Fruit fly (Drosophila melanogaster) whole organism, embryonic: Measurements from ENCODE around the gene Crtc.

Experiments
- Atf-2 ChIP-seq: fragments of 200-800 bp; sonication (Bioruptor generic); optimal IDR thresholded peaks from 2 replicates; lab custom pipeline; 2016; ENCODE audit warnings: missing biosample characterization, missing genetic modification characterization
- C15 ChIP-seq: fragments of 200-800 bp; sonication (Bioruptor generic); IDR thresholded peaks from 3 replicates; pipeline ENCODE4 v1.3.6; 2022; ENCODE audit warnings: missing biosample characterization, missing genetic modification characterization
- CG10321 ChIP-seq: fragments of 200-800 bp; sonication (Bioruptor generic); IDR thresholded peaks from 2 replicates; pipeline ENCODE4 v1.3.6; 2022; ENCODE audit warnings: missing biosample characterization, missing genetic modification characterization
- CG12219 ChIP-seq: fragments of 200-800 bp; sonication (Bioruptor generic); optimal IDR thresholded peaks from 3 replicates; lab custom pipeline; 2018; ENCODE audit warnings: missing biosample characterization, mild to moderate bottlenecking, missing genetic modification characterization
- CG12391 ChIP-seq: fragments of 200-800 bp; sonication (Bioruptor generic); optimal IDR thresholded peaks from 3 replicates; lab custom pipeline; 2018; ENCODE audit warnings: missing biosample characterization, mild to moderate bottlenecking, missing genetic modification characterization, moderate library complexity
- CG13775 ChIP-seq: fragments of 200-800 bp; sonication (Bioruptor generic); optimal IDR thresholded peaks from 3 replicates; lab custom pipeline; 2017; ENCODE audit warnings: missing biosample characterization, mild to moderate bottlenecking, missing genetic modification characterization
- CG16813 ChIP-seq: fragments of 200-800 bp; sonication (Bioruptor generic); IDR thresholded peaks from 3 replicates; pipeline ENCODE4 v1.3.6; 2022; ENCODE audit warnings: missing biosample characterization, missing genetic modification characterization; ENCODE audit not compliant: partially characterized antibody
- CG16863 ChIP-seq: fragments of 200-800 bp; sonication (Bioruptor generic); optimal IDR thresholded peaks from 3 replicates; lab custom pipeline; 2016; ENCODE audit warnings: missing biosample characterization, missing genetic modification characterization
- CG17829 ChIP-seq: fragments of 200-800 bp; optimal IDR thresholded peaks from 2 replicates; lab custom pipeline; 2019; ENCODE audit warnings: missing biosample characterization, mild to moderate bottlenecking, missing genetic modification characterization, moderate library complexity
- CG1832 ChIP-seq: fragments of 200-800 bp; sonication (Bioruptor generic); optimal IDR thresholded peaks from 2 replicates; lab custom pipeline; 2017; ENCODE audit warnings: missing biosample characterization, mild to moderate bottlenecking, missing genetic modification characterization, inconsistent platforms
- CG18764 ChIP-seq: fragments of 200-800 bp; sonication (Bioruptor generic); optimal IDR thresholded peaks from 3 replicates; lab custom pipeline; 2016; ENCODE audit warnings: missing biosample characterization, missing genetic modification characterization
- CG2199 ChIP-seq: fragments of 200-800 bp; sonication (Bioruptor generic); IDR thresholded peaks from 3 replicates; pipeline ENCODE4 v1.3.6; 2022; ENCODE audit warnings: missing biosample characterization, missing genetic modification characterization
- CG3163 ChIP-seq: fragments of 200-800 bp; sonication (Bioruptor generic); optimal IDR thresholded peaks from 3 replicates; lab custom pipeline; 2016; ENCODE audit warnings: missing biosample characterization, missing genetic modification characterization
- CG3726 ChIP-seq: fragments of 200-800 bp; sonication (Bioruptor generic); IDR thresholded peaks from 3 replicates; pipeline ENCODE4, ENCODE4 v1.3.6; 2022; ENCODE audit warnings: missing biosample characterization, missing genetic modification characterization
- CG4360 ChIP-seq: fragments of 200-800 bp; sonication (Bioruptor generic); IDR thresholded peaks from 2 replicates; pipeline ENCODE4 v1.3.6; 2022; ENCODE audit warnings: missing biosample characterization, missing genetic modification characterization
- CG4707 ChIP-seq: fragments of 200-800 bp; sonication (Bioruptor generic); optimal IDR thresholded peaks from 2 replicates; lab custom pipeline; 2018; ENCODE audit warnings: missing biosample characterization, mild to moderate bottlenecking, missing genetic modification characterization, moderate library complexity
- CG5953 ChIP-seq: fragments of 200-800 bp; sonication (Bioruptor generic); IDR thresholded peaks from 2 replicates; pipeline ENCODE4 v1.3.6; 2022; ENCODE audit warnings: missing biosample characterization, missing genetic modification characterization
- CG6654 ChIP-seq: fragments of 200-800 bp; sonication (Bioruptor generic); optimal IDR thresholded peaks from 2 replicates; lab custom pipeline; 2017; ENCODE audit warnings: missing biosample characterization, mild to moderate bottlenecking, missing genetic modification characterization
- CG6813 ChIP-seq: fragments of 200-800 bp; sonication (Bioruptor generic); optimal IDR thresholded peaks from 2 replicates; lab custom pipeline; 2017; ENCODE audit warnings: missing biosample characterization, missing genetic modification characterization, mild to moderate bottlenecking, moderate library complexity, missing genetic modification reagents
- CG7357 ChIP-seq: fragments of 200-800 bp; sonication (Bioruptor generic); IDR thresholded peaks from 3 replicates; pipeline ENCODE4 v1.3.6; 2022; ENCODE audit warnings: missing biosample characterization, missing genetic modification characterization
- CTCF ChIP-seq: fragments of 200-800 bp; sonication (Bioruptor generic); optimal IDR thresholded peaks from 2 replicates; lab custom pipeline; 2017; ENCODE audit warnings: missing biosample characterization, mild to moderate bottlenecking, missing genetic modification characterization, moderate library complexity
- E2f1 ChIP-seq: fragments of 200-800 bp; sonication (Bioruptor generic); IDR thresholded peaks from 2 replicates; pipeline ENCODE4 v1.3.6; 2022; ENCODE audit warnings: missing biosample characterization, missing genetic modification characterization
- E2f2 ChIP-seq: fragments of 200-800 bp; sonication (Bioruptor generic); IDR thresholded peaks from 2 replicates; pipeline ENCODE4 v1.3.6; 2022; ENCODE audit warnings: missing biosample characterization, missing genetic modification characterization
- Fer2 ChIP-seq: fragments of 200-800 bp; sonication (Bioruptor generic); optimal IDR thresholded peaks from 2 replicates; lab custom pipeline; 2018; ENCODE audit warnings: missing biosample characterization, mild to moderate bottlenecking, missing genetic modification characterization, moderate library complexity
- H15 ChIP-seq: fragments of 200-800 bp; sonication (Bioruptor generic); IDR thresholded peaks from 3 replicates; pipeline ENCODE4 v1.3.6; 2022; ENCODE audit warnings: missing biosample characterization, missing genetic modification characterization
- Mad ChIP-seq: fragments of 200-800 bp; sonication (Bioruptor generic); optimal IDR thresholded peaks from 2 replicates; lab custom pipeline; 2016; ENCODE audit warnings: missing biosample characterization, missing genetic modification characterization
- Mrtf ChIP-seq: fragments of 200-800 bp; sonication (Bioruptor generic); IDR thresholded peaks from 3 replicates; pipeline ENCODE4 v1.3.6; 2022; ENCODE audit warnings: missing biosample characterization, missing genetic modification characterization
- Myb ChIP-seq: fragments of 200-800 bp; sonication (Bioruptor generic); optimal IDR thresholded peaks from 2 replicates; lab custom pipeline; 2016; ENCODE audit warnings: missing biosample characterization, missing genetic modification characterization
- Six4 ChIP-seq: fragments of 200-800 bp; sonication (Bioruptor generic); optimal IDR thresholded peaks from 2 replicates; lab custom pipeline; 2016; ENCODE audit warnings: missing biosample characterization, missing genetic modification characterization
- Sox100B ChIP-seq: fragments of 200-800 bp; sonication (Bioruptor generic); optimal IDR thresholded peaks from 3 replicates; lab custom pipeline; 2018; ENCODE audit warnings: missing biosample characterization, mild to moderate bottlenecking, missing genetic modification characterization
- Tbp ChIP-seq: fragments of >200 bp; optimal IDR thresholded peaks from 2 replicates; lab custom pipeline; 2018; ENCODE audit warnings: missing biosample characterization, missing genetic modification characterization
- Xbp1 ChIP-seq: fragments of 200-800 bp; sonication (Bioruptor generic); optimal IDR thresholded peaks from 3 replicates; lab custom pipeline; 2016; ENCODE audit warnings: missing biosample characterization, mild to moderate bottlenecking, missing genetic modification characterization
- YL-1 ChIP-seq: fragments of 200-800 bp; sonication (Bioruptor generic); optimal IDR thresholded peaks from 3 replicates; lab custom pipeline; 2017; ENCODE audit warnings: missing biosample characterization, mild to moderate bottlenecking, missing genetic modification characterization
- ab ChIP-seq: fragments of 200-800 bp; sonication (Bioruptor generic); optimal IDR thresholded peaks from 2 replicates; lab custom pipeline; 2016; ENCODE audit warnings: missing biosample characterization, missing genetic modification characterization
- al ChIP-seq: fragments of 200-800 bp; sonication (Bioruptor generic); IDR thresholded peaks from 2 replicates; pipeline ENCODE4 v1.3.6; 2022; ENCODE audit warnings: missing biosample characterization, missing genetic modification characterization
- az2 ChIP-seq: fragments of 200-800 bp; sonication (Bioruptor generic); optimal IDR thresholded peaks from 3 replicates; lab custom pipeline; 2016; ENCODE audit warnings: missing biosample characterization, missing genetic modification characterization
- cad ChIP-seq: fragments of >200 bp; optimal IDR thresholded peaks from 2 replicates; lab custom pipeline; 2017; ENCODE audit warnings: missing biosample characterization, missing genetic modification characterization
- exex ChIP-seq: fragments of 200-800 bp; sonication (Bioruptor generic); optimal IDR thresholded peaks from 4 replicates; lab custom pipeline; 2018; ENCODE audit warnings: missing biosample characterization, mild to moderate bottlenecking, missing genetic modification characterization, moderate library complexity
- fd3F ChIP-seq: fragments of 200-800 bp; sonication (Bioruptor generic); optimal IDR thresholded peaks from 2 replicates; lab custom pipeline; 2018; ENCODE audit warnings: missing biosample characterization, mild to moderate bottlenecking, missing genetic modification characterization, moderate library complexity
- fd96Cb ChIP-seq: fragments of 200-800 bp; sonication (Bioruptor generic); optimal IDR thresholded peaks from 2 replicates; lab custom pipeline; 2018; ENCODE audit warnings: missing biosample characterization, mild to moderate bottlenecking, missing genetic modification characterization, moderate library complexity
- ftz-f1 ChIP-seq: fragments of 200-800 bp; sonication (Bioruptor generic); optimal IDR thresholded peaks from 2 replicates; lab custom pipeline; 2016; ENCODE audit warnings: missing biosample characterization, missing genetic modification characterization
- h ChIP-seq: fragments of >200 bp; optimal IDR thresholded peaks from 2 replicates; lab custom pipeline; 2017
- hb ChIP-seq: fragments of 200-800 bp; sonication (Bioruptor generic); IDR thresholded peaks from 3 replicates; pipeline ENCODE4 v1.3.6; 2022; ENCODE audit warnings: missing biosample characterization, missing genetic modification characterization; ENCODE audit not compliant: partially characterized antibody
- p53 ChIP-seq: fragments of 200-800 bp; sonication (Bioruptor generic); optimal IDR thresholded peaks from 2 replicates; lab custom pipeline; 2016; ENCODE audit warnings: missing biosample characterization, missing genetic modification characterization
- prd ChIP-seq, 3 experiments: fragments of >200 bp in 2 of 3; fragments of 200-800 bp in 1 of 3; sonication (Bioruptor generic) in 1 of 3; optimal IDR thresholded peaks in 2 of 3; IDR thresholded peaks in 1 of 3; 2 replicates in 2 of 3; 3 replicates in 1 of 3; pipeline versions ENCODE4 v1.3.6 to Lab custom; 2017 to 2022; ENCODE audit warnings: missing biosample characterization in 1 of 3, missing genetic modification characterization in 1 of 3
- sim ChIP-seq: fragments of 200-800 bp; sonication (Bioruptor generic); IDR thresholded peaks from 2 replicates; pipeline ENCODE4 v1.3.6; 2022; ENCODE audit warnings: missing biosample characterization, missing genetic modification characterization
- sisA ChIP-seq: fragments of 200-800 bp; sonication (Bioruptor generic); IDR thresholded peaks from 2 replicates; pipeline ENCODE4 v1.3.6; 2022; ENCODE audit warnings: missing biosample characterization, missing genetic modification characterization
- slp2 ChIP-seq: fragments of 200-800 bp; sonication (Bioruptor generic); optimal IDR thresholded peaks from 2 replicates; lab custom pipeline; 2016; ENCODE audit warnings: missing biosample characterization, missing genetic modification characterization
- tll ChIP-seq, 2 experiments: fragments of 200-800 bp in 1 of 2; fragments of >200 bp in 1 of 2; sonication (Bioruptor generic) in 1 of 2; optimal IDR thresholded peaks; 2 replicates each; lab custom pipeline; 2017 to 2019; ENCODE audit warnings: missing biosample characterization in 2 of 2, missing genetic modification characterization in 2 of 2, mild to moderate bottlenecking in 1 of 2, moderate library complexity in 1 of 2
- wdn ChIP-seq: fragments of 200-800 bp; sonication (Bioruptor generic); IDR thresholded peaks from 2 replicates; pipeline ENCODE4 v1.3.6; 2022; ENCODE audit warnings: missing biosample characterization, missing genetic modification characterization
- z ChIP-seq: fragments of 200-800 bp; sonication (Bioruptor generic); IDR thresholded peaks from 3 replicates; pipeline ENCODE4 v1.3.6; 2022; ENCODE audit warnings: missing biosample characterization, missing genetic modification characterization
- zfh2 ChIP-seq: fragments of 200-800 bp; sonication (Bioruptor generic); optimal IDR thresholded peaks from 2 replicates; lab custom pipeline; 2016; ENCODE audit warnings: missing biosample characterization, missing genetic modification characterization

Gene Crtc

DNA sequence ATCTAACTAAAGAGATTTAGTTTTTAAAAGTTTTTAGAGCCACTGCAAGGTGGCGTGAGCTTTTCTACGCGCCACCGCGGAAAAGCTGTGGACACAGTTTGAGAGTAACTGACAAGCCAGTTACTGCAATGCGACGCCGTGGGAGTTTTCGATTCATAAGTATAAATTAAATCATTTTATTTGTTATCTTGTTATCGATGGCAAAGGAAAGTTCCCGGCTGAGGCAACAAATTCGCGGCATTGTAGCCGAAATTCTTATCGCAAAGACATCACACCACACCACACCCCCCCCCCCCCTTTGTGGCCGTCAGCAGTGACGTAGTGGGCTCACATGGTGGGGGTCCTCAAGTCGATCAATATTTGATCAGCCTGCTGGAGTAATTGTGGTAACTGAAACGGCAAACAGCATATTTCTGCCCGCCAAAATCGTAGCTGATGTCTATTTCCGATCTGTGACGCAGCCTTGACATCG is 13.2 kb downstream of the Crtc start (continued):
- TF ChIP-seq CG7357 (GFP tag; lab: Robert Waterston, UW), result no peak
- no peak for TF ChIP-seq CG1832 (GFP tag; lab: Kevin White, UChicago)
- peak; percentile 9; the same call in 1 of the 2 replicates for TF ChIP-seq E2f1 (GFP tag; lab: Robert Waterston, UW)
- TF ChIP-seq h (lab: Kevin White, UChicago), result no peak
- no peak for TF ChIP-seq Tbp
- no peak for TF ChIP-seq Myb
- no peak for TF ChIP-seq CG17829
- peak; percentile 17 for TF ChIP-seq CG4707
- no peak for TF ChIP-seq CG10321 (GFP tag; lab: Robert Waterston, UW)
- TF ChIP-seq CG16863 (GFP tag; lab: Kevin White, UChicago), result no peak
- no peak for TF ChIP-seq Xbp1 (GFP tag; lab: Kevin White, UChicago)
- 0 out of 2 replicates have a peak, but pooled peaks have one; percentile 11 for TF ChIP-seq wdn (GFP tag; lab: Robert Waterston, UW)
- TF ChIP-seq CG18764, result no peak
- TF ChIP-seq CG4360 (GFP tag; lab: Robert Waterston, UW), result no peak
- peak; percentile 66 for TF ChIP-seq CTCF
- TF ChIP-seq H15 (GFP tag; lab: Robert Waterston, UW), result no peak
- peak; percentile 44 for TF ChIP-seq CG12219
- TF ChIP-seq prd (optimal IDR thresholded peaks at IDR 0.05; lab: Kevin White, UChicago), result no peak
- TF ChIP-seq prd (GFP tag; IDR thresholded peaks at IDR 0.05; lab: Robert Waterston, UW), result no peak
- TF ChIP-seq exex (tag; lab: Kevin White, UChicago), result peak; percentile 47
- no peak for TF ChIP-seq ftz-f1 (GFP tag; lab: Kevin White, UChicago)
- TF ChIP-seq fd96Cb, result peak; percentile 9
- no peak for TF ChIP-seq CG3163 (GFP tag; lab: Kevin White, UChicago)
- TF ChIP-seq cad (GFP tag; lab: Kevin White, UChicago), result peak; percentile 37
- TF ChIP-seq Mad (GFP tag; lab: Kevin White, UChicago), result no peak
- TF ChIP-seq Mrtf (GFP tag; lab: Robert Waterston, UW), result no peak
- TF ChIP-seq z, result no peak
- TF ChIP-seq Atf-2 (GFP tag; lab: Kevin White, UChicago), result no peak
- TF ChIP-seq CG2199 (GFP tag; lab: Robert Waterston, UW), result peak; percentile 54; the same call in 1 of the 3 replicates
- TF ChIP-seq Sox100B (GFP tag; lab: Kevin White, UChicago), result peak; percentile 17
- TF ChIP-seq al (GFP tag; lab: Robert Waterston, UW), result no peak
- no peak for TF ChIP-seq ab (GFP tag; lab: Kevin White, UChicago)
- TF ChIP-seq CG12391 (tag; lab: Kevin White, UChicago), result no peak
- TF ChIP-seq YL-1 (GFP tag; lab: Kevin White, UChicago), result no peak
- peak; percentile 54; the same call in 1 of the 2 replicates for TF ChIP-seq E2f2 (GFP tag; lab: Robert Waterston, UW)
- no peak for TF ChIP-seq slp2 (GFP tag; lab: Kevin White, UChicago)
- no peak for TF ChIP-seq zfh2 (GFP tag; lab: Kevin White, UChicago)
- peak; percentile 8 for TF ChIP-seq CG13775 (GFP tag; lab: Kevin White, UChicago)
- peak; percentile 72 for TF ChIP-seq CG6813 (GFP tag; lab: Kevin White, UChicago)
- TF ChIP-seq sim (GFP tag; lab: Robert Waterston, UW), result no peak
- no peak for TF ChIP-seq CG5953 (GFP tag; lab: Robert Waterston, UW)
- TF ChIP-seq C15 (GFP tag; lab: Robert Waterston, UW), result no peak
- TF ChIP-seq CG16813 (GFP tag; lab: Robert Waterston, UW), result no peak
- peak; percentile 98 for TF ChIP-seq CG6654 (GFP tag; lab: Kevin White, UChicago)
- TF ChIP-seq fd3F (GFP tag; lab: Kevin White, UChicago), result peak; percentile 15
- TF ChIP-seq Fer2, result no peak
- TF ChIP-seq p53 (GFP tag; lab: Kevin White, UChicago), result no peak
- TF ChIP-seq sisA (GFP tag; lab: Robert Waterston, UW), result no peak
- TF ChIP-seq CG3726 (GFP tag; lab: Robert Waterston, UW), result no peak
- no peak for TF ChIP-seq Six4 (GFP tag; lab: Kevin White, UChicago)
- TF ChIP-seq tll (GFP tag; optimal IDR thresholded peaks at IDR 0.05; lab: Kevin White, UChicago), result no peak
- TF ChIP-seq az2 (GFP tag; lab: Kevin White, UChicago), result no peak
- TF ChIP-seq hb (GFP tag; lab: Robert Waterston, UW), result no peak
